Worm (Caenorhabditis elegans) whole organism, L3 larva: ENCODE results near the gene C09E9.1.

Experiments used
- ceh-16 ChIP-seq: sonication (generic microtip); optimal IDR thresholded peaks from 2 replicates; lab custom pipeline; 2017; ENCODE audit warnings: missing biosample characterization, missing genetic modification characterization
- elt-2 ChIP-seq: sonication (generic microtip); optimal IDR thresholded peaks from 2 replicates; lab custom pipeline; 2016; ENCODE audit warnings: missing genetic modification reagents, mild to moderate bottlenecking, missing genetic modification characterization, missing compliant biosample characterization
- elt-3 ChIP-seq, 3 experiments: fragments of 150-350 bp in 1 of 3; sonication (generic microtip) in 2 of 3; optimal IDR thresholded peaks; 2 replicates in 2 of 3; 4 replicates in 1 of 3; lab custom pipeline; 2014 to 2017; ENCODE audit warnings: missing biosample characterization in 3 of 3, missing genetic modification characterization in 3 of 3
- fkh-10 ChIP-seq: sonication (generic microtip); optimal IDR thresholded peaks from 2 replicates; lab custom pipeline; 2017; ENCODE audit warnings: missing biosample characterization, missing genetic modification reagents, missing genetic modification characterization
- mdl-1 ChIP-seq: fragments of 150-350 bp; optimal IDR thresholded peaks from 2 replicates; lab custom pipeline; 2014; ENCODE audit warnings: missing biosample characterization, missing genetic modification characterization
- nfya-1 ChIP-seq: sonication (generic microtip); optimal IDR thresholded peaks from 2 replicates; lab custom pipeline; 2017; ENCODE audit warnings: missing genetic modification characterization, mild to moderate bottlenecking, missing compliant biosample characterization, antibody characterized with exemption, moderate library complexity; ENCODE audit not compliant: insufficient read depth
- nhr-25 ChIP-seq: sonication (generic microtip); optimal IDR thresholded peaks from 2 replicates; lab custom pipeline; 2017; ENCODE audit warnings: missing biosample characterization, missing genetic modification characterization
- nhr-77 ChIP-seq: fragments of 150-350 bp; optimal IDR thresholded peaks from 2 replicates; lab custom pipeline; 2014; ENCODE audit warnings: missing biosample characterization, missing genetic modification characterization
- pha-4 ChIP-seq: fragments of 150-350 bp; optimal IDR thresholded peaks from 2 replicates; lab custom pipeline; 2014; ENCODE audit warnings: missing biosample characterization, missing genetic modification reagents, missing genetic modification characterization
- unc-62 ChIP-seq: fragments of 150-350 bp; sonication (generic microtip); optimal IDR thresholded peaks from 4 replicates; lab custom pipeline; 2014; ENCODE audit warnings: missing biosample characterization, missing genetic modification reagents, missing genetic modification characterization
- ztf-11 ChIP-seq: fragments of 150-350 bp; optimal IDR thresholded peaks from 2 replicates; lab custom pipeline; 2014; ENCODE audit warnings: missing biosample characterization, missing genetic modification characterization
- ztf-4 ChIP-seq: fragments of 150-350 bp; optimal IDR thresholded peaks from 2 replicates; lab custom pipeline; 2014; ENCODE audit warnings: missing biosample characterization, missing genetic modification characterization

ce11 chrIV:1255632-1256031 lies 19.0 kb upstream of the C09E9.1 start, which contains the start of gene clec-167:
- TF ChIP-seq nfya-1 (tag; lab: Kevin White, UChicago) (no peak), pha-4 (no peak), fkh-10 (GFP tag; lab: Kevin White, UChicago) (no peak), nhr-25 (tag; lab: Kevin White, UChicago) (no peak), ceh-16 (tag; lab: Kevin White, UChicago) (no peak), ztf-11 (no peak), elt-3 (tag; optimal IDR thresholded peaks at IDR 0.05; lab: Kevin White, UChicago) (no peak), elt-2 (no peak), ztf-4 (tag; lab: Kevin White, UChicago) (no peak), nhr-77 (tag; lab: Kevin White, UChicago) (no peak), mdl-1 (tag; lab: Kevin White, UChicago) (no peak), unc-62 (GFP tag; lab: Kevin White, UChicago) (no peak)
